Fruit fly (Drosophila melanogaster) whole organism: Measurements from ENCODE around the gene CG34297.

ENCODE experiments used
- CG8478 ChIP-seq: fragments of >200 bp; optimal IDR thresholded peaks from 2 replicates; lab custom pipeline; 2018; ENCODE audit warnings: inconsistent platforms
- Dll ChIP-seq: fragments of >200 bp; optimal IDR thresholded peaks from 2 replicates; lab custom pipeline; 2017
- EcR ChIP-seq, 2 experiments: fragments of >200 bp; optimal IDR thresholded peaks; 2 replicates each; lab custom pipeline; 2017; ENCODE audit warnings: missing biosample characterization in 2 of 2, missing genetic modification characterization in 2 of 2, missing genetic modification reagents in 2 of 2
- pan ChIP-seq: fragments of >200 bp; optimal IDR thresholded peaks from 2 replicates; lab custom pipeline; 2017
- psq ChIP-seq: fragments of >200 bp; optimal IDR thresholded peaks from 2 replicates; lab custom pipeline; 2017
- usp ChIP-seq: fragments of >200 bp; optimal IDR thresholded peaks from 2 replicates; lab custom pipeline; 2017; ENCODE audit warnings: missing biosample characterization, missing genetic modification characterization, mixed read lengths

DNA sequence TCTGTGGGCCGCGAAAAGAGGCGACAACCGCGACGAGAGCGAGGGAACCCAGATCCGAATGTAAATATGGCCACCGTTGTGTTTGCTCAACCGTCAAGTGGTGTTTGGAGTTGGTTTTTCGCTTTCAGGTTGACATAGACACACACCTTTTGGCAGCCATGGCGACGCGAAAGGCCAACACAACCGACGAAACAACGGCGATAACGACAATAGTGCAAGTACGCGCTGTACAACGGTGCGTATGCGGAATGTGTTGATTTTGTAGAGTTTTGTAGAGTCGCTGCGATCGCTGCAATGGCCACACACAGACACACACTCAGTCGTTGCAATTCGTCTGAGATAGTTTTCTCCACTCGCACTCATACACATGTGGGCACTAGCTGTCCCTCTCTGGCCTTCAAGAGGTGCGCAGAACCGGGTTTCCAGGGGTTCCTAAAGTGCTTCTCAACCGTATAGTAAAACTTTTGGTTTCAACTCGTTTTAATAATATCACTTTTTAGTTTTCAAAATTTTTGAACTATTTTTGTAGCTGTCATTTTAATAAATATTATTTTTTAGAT is 6.3 kb downstream of the CG34297 start:
- TF ChIP-seq pan (no peak), usp (GFP tag; lab: Kevin White, UChicago) (no peak), psq (lab: Kevin White, UChicago) (no peak), EcR (GFP tag; optimal IDR thresholded peaks at IDR 0.05; lab: Kevin White, UChicago) (no peak), CG8478 (lab: Kevin White, UChicago) (peak; percentile 48), Dll (lab: Kevin White, UChicago) (no peak)
